Fruit fly (Drosophila melanogaster) S2 (cell line): ENCODE results near the gene CG32647.

Experiments used
- CG8478 ChIP-seq: fragments of >200 bp; optimal IDR thresholded peaks from 2 replicates; lab custom pipeline; 2018
- CTCF ChIP-seq, 2 experiments: fragments of >200 bp; optimal IDR thresholded peaks; 2 replicates each; lab custom pipeline; 2018

- TF ChIP-seq CG8478 (lab: Kevin White, UChicago) (no peak), CTCF (optimal IDR thresholded peaks at IDR 0.05; lab: Kevin White, UChicago) (no peak)
Observed at dm6 chrX:12741914-12742650, 42.7 kb downstream of the CG32647 start, which contains the start of gene Smr.
